Worm (Caenorhabditis elegans) whole organism, early embryonic: ENCODE measurements around the gene col-138.
"Not testable (repeated sequence)": the region's sequence is repeated elsewhere in the genome, so short reads cannot be mapped to it uniquely, and the experiment has no call there.

Experiments used
- B0310.2 ChIP-seq: sonication (generic microtip); optimal IDR thresholded peaks from 2 replicates; lab custom pipeline; 2016; ENCODE audit warnings: mild to moderate bottlenecking, missing genetic modification characterization, missing compliant biosample characterization
- F13C5.2 ChIP-seq: sonication (generic microtip); optimal IDR thresholded peaks from 2 replicates; lab custom pipeline; 2017; ENCODE audit warnings: mild to moderate bottlenecking, missing genetic modification characterization, inconsistent platforms, missing compliant biosample characterization
- aly-1 ChIP-seq: sonication (generic microtip); optimal IDR thresholded peaks from 2 replicates; lab custom pipeline; 2016; ENCODE audit warnings: missing genetic modification characterization, missing compliant biosample characterization
- ama-1 ChIP-seq: fragments of 150-350 bp; optimal IDR thresholded peaks from 2 replicates; lab custom pipeline; 2014
- ceh-13 ChIP-seq: fragments of 200-800 bp; sonication (Bioruptor generic); optimal IDR thresholded peaks from 2 replicates; lab custom pipeline; 2018; ENCODE audit warnings: mild to moderate bottlenecking, missing genetic modification characterization, missing compliant biosample characterization
- ceh-36 ChIP-seq: sonication (generic microtip); optimal IDR thresholded peaks from 2 replicates; lab custom pipeline; 2016; ENCODE audit warnings: missing genetic modification characterization, inconsistent platforms, missing compliant biosample characterization
- ets-7 ChIP-seq: sonication (generic microtip); optimal IDR thresholded peaks from 2 replicates; lab custom pipeline; 2016; ENCODE audit warnings: missing genotype, missing genetic modification characterization, missing compliant biosample characterization
- flt-1 ChIP-seq: fragments of 200-800 bp; sonication (Bioruptor generic); IDR thresholded peaks from 2 replicates; pipeline ENCODE4 v1.3.6; 2022; ENCODE audit warnings: missing genetic modification characterization, missing compliant biosample characterization
- hmbx-1 ChIP-seq: sonication (generic microtip); optimal IDR thresholded peaks from 2 replicates; lab custom pipeline; 2016; ENCODE audit warnings: mild to moderate bottlenecking, missing genetic modification characterization, missing compliant biosample characterization
- hmg-4 ChIP-seq: fragments of 200-800 bp; sonication (Bioruptor generic); optimal IDR thresholded peaks from 2 replicates; lab custom pipeline; 2018; ENCODE audit warnings: mild to moderate bottlenecking, missing genetic modification characterization, missing compliant biosample characterization
- hnd-1 ChIP-seq: sonication (generic microtip); optimal IDR thresholded peaks from 2 replicates; lab custom pipeline; 2016; ENCODE audit warnings: missing genetic modification characterization, missing compliant biosample characterization
- pes-1 ChIP-seq: fragments of 200-800 bp; sonication (Bioruptor generic); IDR thresholded peaks from 2 replicates; pipeline ENCODE4 v1.3.6; 2022; ENCODE audit warnings: missing genetic modification reagents, missing genetic modification characterization, missing compliant biosample characterization
- scrt-1 ChIP-seq: fragments of 200-800 bp; sonication (Bioruptor generic); IDR thresholded peaks from 2 replicates; pipeline ENCODE4 v1.3.6; 2022; ENCODE audit warnings: missing genetic modification characterization, missing compliant biosample characterization
- sea-1 ChIP-seq: fragments of 200-800 bp; sonication (Bioruptor generic); conservative IDR thresholded peaks from 2 replicates; pipeline ENCODE4 v1.3.6; 2022; ENCODE audit warnings: missing genetic modification characterization, missing compliant biosample characterization
- tbx-11 ChIP-seq: fragments of 200-800 bp; sonication (Bioruptor generic); IDR thresholded peaks from 2 replicates; pipeline ENCODE4 v1.3.6; 2022; ENCODE audit warnings: missing genetic modification characterization, missing compliant biosample characterization
- tbx-37 ChIP-seq: fragments of 200-800 bp; sonication (Bioruptor generic); conservative IDR thresholded peaks from 2 replicates; pipeline ENCODE4 v1.3.6; 2022; ENCODE audit warnings: missing genetic modification reagents, missing genetic modification characterization, missing compliant biosample characterization
- tra-4 ChIP-seq: sonication (generic microtip); optimal IDR thresholded peaks from 2 replicates; lab custom pipeline; 2017; ENCODE audit warnings: missing genetic modification characterization, missing compliant biosample characterization

col-138 gene

ce11 chrIV:17183032-17183608 is 409 bp downstream of the col-138 start:
- TF ChIP-seq F13C5.2 (no peak), sea-1 (no peak), hmg-4 (GFP tag; lab: Kevin White, UChicago) (no peak), flt-1 (GFP tag; lab: Robert Waterston, UW) (no peak), tra-4 (no peak), hnd-1 (no peak), ets-7 (no peak), ama-1 (lab: Kevin White, UChicago) (no peak), tbx-11 (GFP tag; lab: Robert Waterston, UW) (no peak), pes-1 (no peak)

DNA sequence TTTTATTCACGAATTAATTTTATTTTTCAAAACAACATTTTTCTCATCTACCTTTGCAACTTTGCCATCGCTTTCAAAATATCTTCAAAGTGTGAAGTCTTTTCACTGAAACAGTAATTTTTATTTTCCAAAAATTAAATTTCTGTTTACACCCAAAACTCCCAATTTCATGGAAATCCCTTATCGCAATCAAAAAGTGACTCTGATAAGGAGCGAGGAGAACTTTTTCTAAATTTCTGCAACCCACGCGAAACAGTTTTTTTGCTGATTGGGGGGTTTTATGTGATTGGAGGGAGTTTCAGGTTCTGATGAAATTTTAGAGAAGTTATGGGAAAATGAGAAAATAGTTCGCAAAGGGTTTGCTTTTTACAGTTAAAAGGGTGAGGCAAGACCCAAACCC is 4.0 kb downstream of the col-138 start:
- TF ChIP-seq ceh-36 (no peak), aly-1 (tag; lab: Kevin White, UChicago) (no peak), tra-4 (no peak), ets-7 (no peak), hmbx-1 (tag; lab: Kevin White, UChicago) (no peak), B0310.2 (tag; lab: Kevin White, UChicago) (no peak), sea-1 (no peak), pes-1 (no peak), F13C5.2 (no peak), tbx-37 (GFP tag; lab: Robert Waterston, UW) (no peak), hnd-1 (no peak)

DNA sequence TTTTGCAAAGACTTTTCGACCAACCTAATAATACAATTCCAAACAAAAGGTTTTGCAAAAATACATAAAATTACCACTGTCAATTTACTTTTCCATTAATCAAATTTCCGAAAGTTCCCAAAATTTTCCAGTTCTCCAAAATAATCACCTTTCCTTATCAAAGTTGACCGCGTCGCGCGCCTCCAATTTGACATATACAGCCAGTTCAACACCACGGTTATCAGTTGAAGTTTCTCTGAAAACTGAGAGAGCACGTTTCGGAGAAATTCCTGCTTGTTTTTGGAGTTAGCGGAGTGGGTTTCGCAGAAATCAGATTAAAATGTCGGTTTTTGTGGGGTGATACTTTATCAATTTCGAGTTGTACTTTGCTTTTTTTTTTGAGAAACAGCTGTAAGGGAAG is 4.5 kb downstream of the col-138 start:
- TF ChIP-seq tra-4 (no peak), ets-7 (no peak), flt-1 (GFP tag; lab: Robert Waterston, UW) (no peak), aly-1 (tag; lab: Kevin White, UChicago) (no peak), tbx-11 (GFP tag; lab: Robert Waterston, UW) (no peak), ceh-13 (GFP tag; lab: Kevin White, UChicago) (no peak), F13C5.2 (no peak)

DNA sequence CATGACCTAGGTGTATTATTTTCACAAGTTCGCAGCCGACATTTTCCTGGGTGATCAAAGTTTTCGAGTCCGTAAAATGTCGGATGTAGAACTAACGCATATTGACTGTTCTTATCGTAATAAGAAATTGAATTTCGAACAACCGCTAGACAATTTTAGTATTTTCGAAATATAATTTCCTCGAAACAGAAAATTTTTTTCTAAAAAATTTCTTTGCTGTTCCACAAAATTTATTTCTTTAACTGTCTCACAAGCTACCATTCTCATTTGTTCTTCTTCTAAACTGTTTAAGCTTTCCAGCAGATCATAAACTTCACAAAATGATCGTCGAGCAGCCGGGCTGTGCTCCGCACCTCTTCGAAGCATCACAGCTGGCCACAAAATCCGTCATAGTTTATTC is 7.4 kb downstream of the col-138 start, which contains the start of gene C52D10.3:
Gene C52D10.3 (plus strand): TSS at position 301 of the 400 bp plus-strand sequence.
- no peak for TF ChIP-seq F13C5.2
- no peak for TF ChIP-seq scrt-1 (GFP tag; lab: Robert Waterston, UW)
- TF ChIP-seq flt-1 (GFP tag; lab: Robert Waterston, UW), result no peak
- TF ChIP-seq ets-7, result no peak
- no peak for TF ChIP-seq hmbx-1 (tag; lab: Kevin White, UChicago)
- no peak for TF ChIP-seq hnd-1
- TF ChIP-seq B0310.2 (tag; lab: Kevin White, UChicago), result no peak
- no peak for TF ChIP-seq sea-1
- no peak for TF ChIP-seq aly-1 (tag; lab: Kevin White, UChicago)
- no peak for TF ChIP-seq tra-4
- no peak for TF ChIP-seq pes-1
- TF ChIP-seq ama-1 (lab: Kevin White, UChicago), result no peak
- TF ChIP-seq tbx-37 (GFP tag; lab: Robert Waterston, UW), result no peak
- TF ChIP-seq tbx-11 (GFP tag; lab: Robert Waterston, UW), result no peak

DNA sequence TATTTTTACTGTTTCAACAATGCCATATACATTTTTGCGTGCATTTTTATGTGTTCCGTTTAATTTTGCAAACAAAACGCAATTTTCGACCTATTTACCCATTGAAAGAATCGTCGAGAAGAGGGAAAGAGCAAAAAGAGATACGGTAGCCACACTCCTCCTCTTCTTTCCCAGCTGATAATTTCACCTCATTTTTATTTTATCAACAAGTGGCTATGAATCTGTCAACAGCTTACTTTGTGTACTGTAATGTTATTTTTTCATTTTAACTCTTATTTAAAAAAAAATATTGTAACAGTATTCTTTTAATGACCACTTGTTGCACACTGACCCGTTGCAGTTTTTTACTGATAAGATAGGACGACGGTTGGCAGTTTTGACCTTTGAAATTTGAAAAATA is 8.5 kb downstream of the col-138 start:
- TF ChIP-seq sea-1 (no peak), hnd-1 (no peak), ceh-13 (GFP tag; lab: Kevin White, UChicago) (no peak), tra-4 (no peak), ceh-36 (no peak), tbx-37 (GFP tag; lab: Robert Waterston, UW) (no peak), F13C5.2 (no peak), flt-1 (GFP tag; lab: Robert Waterston, UW) (no peak), ets-7 (no peak), pes-1 (no peak), ama-1 (lab: Kevin White, UChicago) (no peak), scrt-1 (GFP tag; lab: Robert Waterston, UW) (no peak), tbx-11 (GFP tag; lab: Robert Waterston, UW) (no peak), B0310.2 (tag; lab: Kevin White, UChicago) (no peak)

ce11 chrIV:17174087-17174486 is 9.4 kb downstream of the col-138 start:
- TF ChIP-seq sea-1, result no peak
- no peak for TF ChIP-seq scrt-1 (GFP tag; lab: Robert Waterston, UW)
- no peak for TF ChIP-seq flt-1 (GFP tag; lab: Robert Waterston, UW)
- TF ChIP-seq hmg-4 (GFP tag; lab: Kevin White, UChicago), result no peak
- no peak for TF ChIP-seq ama-1 (lab: Kevin White, UChicago)

- no peak for TF ChIP-seq ceh-13 (GFP tag; lab: Kevin White, UChicago)
- no peak for TF ChIP-seq hmbx-1 (tag; lab: Kevin White, UChicago)
- TF ChIP-seq B0310.2 (tag; lab: Kevin White, UChicago), result no peak
- TF ChIP-seq hnd-1, result no peak
- TF ChIP-seq pes-1, result no peak
- no peak for TF ChIP-seq F13C5.2
- no peak for TF ChIP-seq sea-1
- TF ChIP-seq tbx-37 (GFP tag; lab: Robert Waterston, UW), result no peak
- TF ChIP-seq ama-1 (lab: Kevin White, UChicago), result no peak
- TF ChIP-seq ets-7, result no peak
These were observed 11.8 kb downstream of the col-138 start for ce11 chrIV:17171732-17172131.

DNA sequence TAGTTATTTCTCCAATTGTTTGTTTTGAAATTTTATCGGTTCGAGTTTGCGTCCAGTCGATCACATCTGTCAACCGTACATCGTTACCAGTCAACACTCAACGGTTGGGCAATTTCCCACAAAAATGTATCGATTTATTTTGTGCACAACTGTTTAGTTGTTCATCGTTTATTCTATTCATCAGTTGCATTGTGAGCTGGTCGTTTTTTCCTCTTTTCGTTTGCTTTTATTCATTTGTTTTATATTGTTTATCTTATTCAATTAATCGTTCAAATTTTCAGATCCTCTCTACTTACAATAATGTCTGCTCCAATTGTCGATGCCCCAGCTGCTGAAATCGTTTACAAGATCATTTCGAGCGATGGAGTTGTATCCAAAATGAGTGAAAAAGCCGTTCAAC is 16.6 kb downstream of the col-138 start, which contains the start of gene skr-12:
Gene skr-12 (plus strand): TSS at position 301 of the 400 bp plus-strand sequence.
- TF ChIP-seq aly-1 (tag; lab: Kevin White, UChicago) (no peak), ceh-13 (GFP tag; lab: Kevin White, UChicago) (no peak)

DNA sequence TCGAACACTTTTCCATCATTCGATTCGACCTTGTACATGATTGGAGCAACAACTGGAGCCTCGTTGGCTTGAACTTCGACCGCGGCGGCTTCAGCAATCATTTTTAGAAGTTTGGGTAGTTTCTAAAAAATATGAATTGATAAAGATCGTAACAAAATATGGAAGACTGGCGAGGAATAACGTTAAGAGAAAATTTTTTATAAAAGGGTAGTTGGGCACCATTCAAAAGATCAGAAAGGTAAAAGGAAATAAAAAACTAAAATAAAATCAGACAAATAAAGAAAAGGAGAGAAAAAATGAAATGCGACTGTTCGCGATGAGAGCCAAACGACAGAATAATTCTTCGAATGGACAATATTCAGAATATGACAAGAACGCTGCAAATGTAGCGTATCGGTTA is 17.8 kb downstream of the col-138 start, which contains the start of gene skr-8:
Gene skr-8 (minus strand): TSS at position 101 of the 400 bp plus-strand sequence.
- not testable (repeated sequence) for TF ChIP-seq ets-7; aly-1 (tag; lab: Kevin White, UChicago); hnd-1
